Fruit fly (Drosophila melanogaster) S2 (cell line): ENCODE data around the gene CG7264.

Source experiments
- CG8478 ChIP-seq: fragments of >200 bp; optimal IDR thresholded peaks from 2 replicates; lab custom pipeline; 2018
- CTCF ChIP-seq, 2 experiments: fragments of >200 bp; optimal IDR thresholded peaks; 2 replicates each; lab custom pipeline; 2018

Gene CG7264

DNA sequence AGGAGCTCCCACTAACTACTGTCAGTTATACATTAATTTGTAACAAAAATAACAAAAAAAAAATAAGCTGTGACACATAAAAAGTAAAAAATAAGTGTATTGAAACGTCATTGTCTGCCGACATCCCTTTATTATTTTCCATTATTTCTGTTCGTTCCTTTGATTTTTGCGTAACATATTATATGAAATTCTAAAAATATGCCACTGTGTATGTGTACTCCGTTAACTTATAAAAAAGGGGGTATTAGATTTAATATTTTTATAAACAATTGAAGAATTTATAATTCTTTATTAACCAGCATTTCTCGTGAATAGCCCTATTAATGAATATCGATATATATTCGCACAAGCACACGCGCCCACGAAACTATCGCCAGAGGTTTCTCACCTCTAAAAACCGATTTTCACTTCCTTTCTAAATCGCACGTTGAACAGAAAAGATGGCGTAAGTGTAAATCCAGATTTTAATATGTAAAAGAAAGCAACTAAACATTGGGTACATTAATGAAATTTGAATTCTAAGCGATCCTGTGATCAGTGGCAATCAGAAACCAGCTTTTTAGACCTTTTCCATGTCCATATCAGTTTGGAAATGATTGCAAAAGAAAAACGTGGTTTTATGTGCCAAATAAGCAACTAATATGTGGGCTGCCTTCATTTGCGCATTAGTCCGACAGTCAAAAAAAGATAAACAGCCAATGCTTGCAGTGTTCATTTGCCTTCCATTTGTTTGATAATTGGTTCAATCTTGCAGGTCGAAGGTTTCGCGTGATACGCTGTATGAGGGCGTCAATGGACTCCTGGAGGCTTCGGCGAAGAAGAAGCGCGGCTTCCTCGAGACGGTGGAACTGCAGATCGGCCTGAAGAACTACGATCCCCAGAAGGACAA lies 6.1 kb upstream of the CG7264 start, which contains the start of gene RpL10Ab:
RpL10Ab (plus strand) TSS at position 406 of the 889 bp plus-strand sequence.
- TF ChIP-seq CG8478 (no peak), CTCF (optimal IDR thresholded peaks at IDR 0.05; lab: Kevin White, UChicago) (no peak)

DNA sequence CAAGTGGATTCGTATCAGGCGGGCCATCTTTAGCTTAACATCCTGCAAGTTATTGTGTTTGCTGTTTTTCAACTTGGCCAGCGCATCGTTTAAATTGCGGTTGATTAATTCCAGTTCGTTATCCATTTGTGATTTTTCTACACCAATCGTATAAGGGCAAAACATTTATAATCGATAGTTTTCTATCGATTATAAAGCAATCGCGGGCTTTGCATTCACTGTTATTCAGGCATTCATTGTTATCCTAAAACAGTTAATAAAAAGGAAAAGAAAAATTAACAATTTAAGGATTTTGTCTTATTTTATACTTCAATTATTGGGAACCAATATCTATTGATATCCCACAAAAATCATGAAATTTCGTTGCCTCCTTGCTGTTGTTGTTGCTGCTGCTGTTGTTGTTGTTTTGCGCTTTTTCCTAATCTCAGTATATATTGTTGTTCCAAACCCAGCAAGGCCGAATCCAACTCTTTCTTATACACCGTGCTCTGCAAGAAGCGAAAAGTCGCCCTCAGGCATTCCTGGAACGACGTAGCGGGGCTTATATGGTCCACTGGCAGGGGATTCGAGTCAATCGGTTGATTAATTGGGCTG lies 3.2 kb upstream of the CG7264 start, which contains the start of gene CG32095:
CG32095 (minus strand) TSS at position 173 of the 594 bp plus-strand sequence.
- TF ChIP-seq CG8478 (no peak), CTCF (optimal IDR thresholded peaks at IDR 0.05; lab: Kevin White, UChicago) (no peak)

DNA sequence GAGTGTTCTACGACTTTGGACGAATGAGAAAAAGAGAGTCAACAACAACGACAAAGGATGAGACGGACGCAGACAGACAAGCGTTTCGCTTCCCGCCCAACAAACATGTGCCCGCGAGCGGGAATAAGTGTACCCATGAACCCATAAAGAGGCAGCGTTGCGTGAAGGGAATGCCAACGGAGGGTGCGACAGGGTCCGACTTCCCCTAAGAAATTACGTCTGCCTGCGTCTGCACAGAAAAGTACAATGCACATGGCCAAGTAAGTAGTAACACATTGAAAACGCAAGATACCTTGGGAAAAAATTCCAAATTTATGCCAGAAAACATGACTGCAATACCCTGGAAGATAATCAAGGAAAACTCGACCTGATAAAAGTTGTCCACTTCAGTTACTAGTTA lies 2.4 kb downstream of the CG7264 start:
- TF ChIP-seq CTCF (optimal IDR thresholded peaks at IDR 0.05; lab: Kevin White, UChicago): no peak
- no peak for TF ChIP-seq CG8478

DNA sequence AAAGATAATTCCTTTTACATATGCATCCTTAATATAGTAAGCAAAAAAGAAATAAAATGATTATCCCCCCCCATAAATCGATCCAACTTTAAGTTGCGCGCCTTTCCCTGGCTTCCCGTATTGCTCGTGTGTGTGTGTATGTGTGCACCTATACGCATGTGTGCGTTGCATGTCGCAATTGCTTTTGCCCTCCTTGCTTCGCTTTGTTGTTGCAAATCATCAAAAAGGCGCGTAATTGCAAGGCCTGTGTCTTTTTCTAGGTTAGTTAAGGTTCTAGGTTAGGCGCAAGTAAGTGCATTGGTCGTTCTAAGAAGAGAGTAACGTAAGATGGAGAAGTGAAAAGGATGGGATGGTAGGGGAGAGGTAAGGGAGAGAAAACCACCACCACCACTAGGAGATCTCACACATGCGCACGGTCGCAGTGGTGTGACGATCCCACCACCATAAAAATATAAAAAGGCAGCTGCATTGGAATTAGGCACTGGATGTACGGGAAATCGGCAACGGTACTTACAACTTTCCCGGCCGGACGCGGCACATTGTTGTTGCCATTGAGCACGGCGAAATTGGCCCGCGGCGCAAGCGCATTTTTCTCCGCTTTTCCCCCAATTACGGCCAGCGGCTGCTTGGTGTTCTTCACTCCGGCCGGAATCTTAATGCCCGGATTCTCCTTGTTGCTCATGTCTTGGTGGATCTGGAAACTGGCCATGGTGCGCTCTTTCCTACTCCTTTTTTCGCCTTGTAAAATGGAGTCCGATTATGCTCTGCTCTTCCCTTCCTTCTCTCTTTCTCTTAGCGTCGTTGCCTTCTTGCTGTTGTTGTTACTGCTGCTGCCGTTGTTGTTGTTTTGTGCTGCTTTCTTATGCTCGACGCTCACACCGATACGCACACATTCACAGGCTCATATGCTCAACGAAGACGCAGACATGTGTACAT lies 3.8 kb downstream of the CG7264 start:
- no peak for TF ChIP-seq CTCF (optimal IDR thresholded peaks at IDR 0.05; lab: Kevin White, UChicago)
- TF ChIP-seq CG8478: no peak

DNA sequence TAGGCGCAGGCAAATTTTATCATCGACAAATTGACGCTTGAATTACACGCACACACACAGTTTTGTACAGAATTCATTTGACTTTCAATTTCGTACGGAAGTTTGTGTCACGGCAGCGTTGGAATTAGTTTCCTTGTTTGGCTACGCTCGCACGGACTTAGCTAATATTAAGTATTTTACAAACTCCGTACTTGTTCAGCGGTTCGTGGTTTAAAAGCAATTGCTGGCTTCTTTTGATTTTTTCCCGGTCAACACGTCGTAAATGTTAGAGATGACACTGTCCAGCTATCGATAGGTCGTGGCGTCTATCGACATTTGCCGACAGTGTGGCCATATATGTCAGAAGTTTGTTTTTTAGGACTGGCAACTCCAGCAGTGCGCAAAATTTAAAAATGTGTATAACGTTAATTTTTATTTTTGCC lies 4.5 kb downstream of the CG7264 start, which contains the start of gene CycA:
CycA (minus strand) TSS at position 283 of the 422 bp plus-strand sequence.
- TF ChIP-seq CTCF (optimal IDR thresholded peaks at IDR 0.05; lab: Kevin White, UChicago) (peak; percentile 25 to 49), CG8478 (no peak)

DNA sequence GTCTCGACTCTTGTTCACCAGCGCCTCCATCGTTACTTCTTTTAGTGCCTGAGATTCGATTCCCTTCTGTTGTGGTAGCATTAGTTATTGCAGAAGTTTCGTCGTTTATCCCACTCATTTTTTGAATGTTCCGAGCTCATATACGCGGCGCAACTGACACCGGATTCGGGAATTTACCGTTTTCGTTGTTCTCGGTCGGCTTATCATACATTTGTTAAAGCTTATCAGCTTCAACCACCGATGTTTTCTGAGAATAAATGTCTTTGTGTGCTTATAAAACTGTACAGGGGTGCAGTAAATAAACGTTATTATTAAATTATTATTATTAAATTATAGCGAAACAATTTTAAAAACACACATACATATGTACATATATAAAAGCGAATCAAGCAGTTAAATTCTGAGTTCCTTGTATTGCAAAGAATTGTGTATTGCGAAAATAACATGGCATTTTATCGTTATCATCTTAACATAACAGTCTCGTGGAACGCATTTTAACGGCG lies 7.8 kb downstream of the CG7264 start, which contains the start of gene CG43064:
CG43064 (minus strand) TSS at position 147 of the 503 bp plus-strand sequence.
- TF ChIP-seq CTCF (optimal IDR thresholded peaks at IDR 0.05; lab: Kevin White, UChicago): no peak
- no peak for TF ChIP-seq CG8478

DNA sequence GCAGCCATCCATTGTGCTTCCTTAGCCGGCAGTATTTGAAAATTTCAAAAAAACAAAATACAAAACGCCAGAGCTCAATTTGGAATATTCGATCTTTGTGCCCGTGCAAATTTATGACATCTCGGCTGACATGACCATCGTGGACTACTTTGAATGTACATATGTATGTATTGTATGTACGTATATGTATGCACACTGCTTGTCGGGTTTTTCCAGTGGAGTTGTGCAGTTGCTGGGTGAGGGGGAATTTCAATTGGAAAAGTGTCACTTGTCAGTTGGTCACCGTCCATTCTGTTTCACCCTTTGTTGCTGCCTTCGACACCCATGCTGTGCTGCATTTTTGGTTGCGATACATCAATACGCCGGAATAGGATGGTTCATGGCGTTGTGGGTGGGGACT lies 18.9 kb downstream of the CG7264 start, which contains the start of gene CG12521:
CG12521 (minus strand) TSS at position 101 of the 400 bp plus-strand sequence.
- TF ChIP-seq CTCF (optimal IDR thresholded peaks at IDR 0.05; lab: Kevin White, UChicago) (no peak), CG8478 (no peak)

DNA sequence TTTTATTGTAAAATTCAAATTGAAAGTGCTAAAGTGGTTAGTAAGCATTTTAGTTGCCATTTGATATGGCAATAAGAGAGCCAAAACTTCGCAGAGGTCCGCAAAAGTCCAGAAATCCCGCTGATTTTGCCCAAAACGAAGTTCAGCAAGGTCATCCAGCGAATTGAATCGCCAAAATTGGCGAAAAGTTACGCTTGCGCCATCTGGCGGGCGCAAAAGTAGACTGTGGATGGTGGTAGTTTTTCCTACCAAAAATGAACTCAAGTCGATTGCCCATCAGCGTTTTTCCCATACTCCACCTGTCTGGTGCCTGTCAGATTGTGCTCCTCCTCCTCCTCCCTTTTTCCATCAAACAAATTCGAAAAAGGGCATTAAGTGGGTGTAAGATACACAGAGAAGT lies 24.1 kb downstream of the CG7264 start:
- no peak for TF ChIP-seq CG8478
- TF ChIP-seq CTCF (optimal IDR thresholded peaks at IDR 0.05; lab: Kevin White, UChicago): peak; percentile 67 to 70

DNA sequence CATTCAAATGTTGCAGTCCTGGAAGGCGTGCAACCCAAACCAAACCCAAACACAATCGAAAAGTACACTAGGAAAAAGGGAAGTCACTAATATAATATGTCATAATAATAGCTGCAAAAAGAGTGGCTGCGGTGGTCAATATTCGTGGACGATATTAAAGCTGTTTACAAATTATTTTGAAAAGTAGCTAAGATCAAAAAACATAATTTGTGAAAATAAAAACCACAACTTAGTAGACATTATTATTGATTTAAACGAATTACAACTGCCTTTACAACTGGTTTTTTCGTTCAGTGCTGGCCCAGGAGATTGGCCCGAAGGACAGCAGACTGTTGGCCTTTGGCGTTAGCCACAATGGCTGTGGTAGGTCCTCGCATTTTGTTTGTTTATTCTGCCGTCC lies 29.9 kb downstream of the CG7264 start:
- TF ChIP-seq CTCF (optimal IDR thresholded peaks at IDR 0.05; lab: Kevin White, UChicago) (no peak), CG8478 (no peak)

DNA sequence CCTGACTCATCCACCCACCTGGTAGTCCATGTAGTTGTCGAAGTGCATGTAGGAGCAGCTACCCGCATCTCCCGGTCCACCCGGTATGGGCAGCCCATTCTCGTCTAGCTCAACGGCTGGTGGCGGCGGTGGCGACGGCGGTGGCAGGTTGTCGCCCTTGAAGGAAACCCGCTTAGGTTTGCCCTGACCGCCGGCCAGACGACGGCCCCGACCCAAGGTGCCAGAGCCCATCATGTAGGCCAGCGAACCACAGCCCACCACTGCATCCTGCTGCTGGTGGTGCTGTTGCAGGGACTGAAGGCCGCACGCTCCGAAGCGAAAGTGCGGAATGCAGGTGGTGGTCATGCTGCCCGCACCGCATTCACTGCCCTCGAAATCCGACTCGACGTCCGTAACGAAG lies 33.4 kb downstream of the CG7264 start:
- TF ChIP-seq CTCF (optimal IDR thresholded peaks at IDR 0.05; lab: Kevin White, UChicago) (no peak), CG8478 (no peak)

DNA sequence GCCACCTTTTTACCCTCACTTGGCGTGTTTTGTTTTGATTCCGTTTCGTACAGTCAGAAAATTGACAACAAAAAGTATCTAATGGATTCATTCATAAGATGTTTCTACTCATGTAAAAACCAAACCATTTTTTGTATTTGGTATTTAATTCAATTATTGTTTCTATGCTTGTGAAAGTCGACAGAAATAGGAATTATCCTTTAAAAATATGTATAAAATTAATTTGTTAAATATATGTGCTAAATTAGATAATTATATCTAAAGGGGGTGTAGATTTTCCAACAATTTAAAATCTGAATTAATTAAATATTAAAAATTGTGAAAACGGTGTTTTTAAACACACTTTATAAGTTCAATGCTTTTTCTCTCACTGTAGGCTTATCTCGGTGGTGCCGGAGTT lies 34.8 kb downstream of the CG7264 start:
- no peak for TF ChIP-seq CG8478
- TF ChIP-seq CTCF (optimal IDR thresholded peaks at IDR 0.05; lab: Kevin White, UChicago): no peak

DNA sequence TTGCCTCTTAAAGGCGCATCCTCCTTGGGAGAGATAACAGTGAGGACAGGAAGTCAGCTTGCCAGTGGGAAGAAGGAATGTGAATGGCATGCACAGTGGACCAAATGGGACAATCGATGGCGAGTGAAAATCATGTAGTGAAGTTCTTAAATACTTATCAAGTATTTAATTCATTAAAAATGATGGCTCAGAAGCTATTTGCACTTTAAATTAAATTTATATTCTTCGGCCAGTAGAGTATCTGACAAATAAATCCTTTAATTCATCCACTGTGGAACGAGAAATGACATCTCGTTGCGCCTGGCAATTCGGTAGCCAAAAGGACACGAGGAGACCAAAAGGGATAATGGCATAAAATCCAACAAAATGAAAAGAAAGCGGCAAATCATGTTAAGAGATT lies 40.5 kb downstream of the CG7264 start:
- no peak for TF ChIP-seq CTCF (optimal IDR thresholded peaks at IDR 0.05; lab: Kevin White, UChicago)
- no peak for TF ChIP-seq CG8478

DNA sequence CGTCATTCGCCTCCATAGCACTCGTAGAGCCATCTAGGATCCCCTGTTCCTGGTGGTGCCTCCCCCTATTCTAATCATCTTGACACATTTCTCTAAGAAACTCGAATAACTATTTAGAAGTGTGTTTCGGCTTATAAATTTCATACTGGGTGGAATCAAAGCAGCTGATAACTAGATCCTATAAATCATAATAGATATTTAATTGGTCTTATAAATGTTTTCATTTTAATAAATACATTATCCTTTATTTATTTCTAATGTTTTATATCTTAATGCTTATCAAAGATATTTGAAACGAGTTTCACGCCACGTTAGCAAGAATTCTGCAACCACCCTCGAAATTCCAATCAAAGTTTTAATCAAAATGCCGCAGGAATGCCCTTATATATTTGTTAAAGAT lies 42.4 kb downstream of the CG7264 start, which contains the start of gene CG5906:
CG5906 (minus strand) TSS at position 101 of the 400 bp plus-strand sequence.
- TF ChIP-seq CG8478 (no peak), CTCF (optimal IDR thresholded peaks at IDR 0.05; lab: Kevin White, UChicago) (no peak)

DNA sequence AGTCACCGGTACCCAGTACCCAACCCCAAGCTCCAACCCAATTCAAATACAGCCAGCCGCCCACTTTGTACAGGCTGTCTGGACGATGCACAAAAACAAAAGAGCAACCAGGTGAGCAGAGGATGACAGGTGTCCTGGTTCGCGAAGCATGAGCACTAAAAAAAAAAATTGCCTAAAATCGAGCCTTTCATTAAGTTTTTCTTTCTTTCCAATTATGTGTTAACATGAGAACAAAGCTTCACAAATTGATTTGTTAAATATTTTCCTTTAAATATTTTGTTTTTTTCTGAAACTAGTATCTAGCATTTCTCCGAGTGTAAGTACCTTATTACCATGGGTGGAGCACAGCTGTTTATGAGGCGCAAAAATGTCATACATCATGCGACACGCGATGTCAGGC lies 45.9 kb downstream of the CG7264 start:
- TF ChIP-seq CTCF (optimal IDR thresholded peaks at IDR 0.05; lab: Kevin White, UChicago): no peak
- no peak for TF ChIP-seq CG8478

DNA sequence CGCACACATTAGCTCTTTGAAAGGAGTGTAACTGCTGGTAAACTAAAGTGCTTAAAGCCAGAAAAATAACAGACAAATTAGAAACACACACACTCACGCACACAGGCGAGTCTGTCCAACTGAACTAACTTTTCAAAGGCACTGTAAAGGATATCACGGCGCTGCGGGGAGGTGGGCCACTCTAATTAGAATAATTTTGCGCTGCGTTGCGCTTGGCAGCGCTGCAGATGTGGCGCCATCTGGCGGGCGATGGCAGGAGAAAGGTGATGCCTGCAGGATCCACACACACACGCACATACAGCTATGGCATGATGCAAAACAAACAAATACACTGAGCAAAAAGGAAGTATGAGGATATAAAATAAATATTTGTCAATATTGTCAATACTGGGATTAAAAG lies 47.2 kb downstream of the CG7264 start:
- TF ChIP-seq CG8478 (no peak), CTCF (optimal IDR thresholded peaks at IDR 0.05; lab: Kevin White, UChicago) (peak; percentile 84 to 86)
